Fruit fly (Drosophila melanogaster) whole organism, prepupa: Measurements from ENCODE around the gene CG6753.
A peak's percentile ranks its signal among the peaks of the same experiment; 100 is the strongest.

Experiments used
- Blimp-1 ChIP-seq: fragments of 200-800 bp; sonication (Bioruptor generic); optimal IDR thresholded peaks from 3 replicates; lab custom pipeline; 2017; ENCODE audit warnings: missing biosample characterization, missing genetic modification characterization, mild to moderate bottlenecking, moderate library complexity, missing genetic modification reagents
- CG10631 ChIP-seq: fragments of 200-800 bp; sonication (Bioruptor generic); optimal IDR thresholded peaks from 2 replicates; lab custom pipeline; 2016; ENCODE audit warnings: missing biosample characterization, missing genetic modification characterization
- CG10669 ChIP-seq: fragments of 200-800 bp; sonication (Bioruptor generic); optimal IDR thresholded peaks from 3 replicates; lab custom pipeline; 2018; ENCODE audit warnings: missing biosample characterization, mild to moderate bottlenecking, missing genetic modification characterization, moderate library complexity
- CG11762 ChIP-seq: fragments of 200-800 bp; sonication (Bioruptor generic); optimal IDR thresholded peaks from 3 replicates; lab custom pipeline; 2016; ENCODE audit warnings: missing biosample characterization, missing genetic modification characterization; ENCODE audit not compliant: insufficient read depth
- CG15336 ChIP-seq: fragments of 200-800 bp; sonication (Bioruptor generic); IDR thresholded peaks from 2 replicates; pipeline ENCODE4 v1.3.6; 2022; ENCODE audit warnings: missing biosample characterization, missing genetic modification characterization
- CG34406 ChIP-seq: fragments of 200-800 bp; sonication (Bioruptor generic); optimal IDR thresholded peaks from 3 replicates; lab custom pipeline; 2016; ENCODE audit warnings: missing biosample characterization, missing genetic modification characterization
- CG3919 ChIP-seq: fragments of 200-800 bp; sonication (Bioruptor generic); optimal IDR thresholded peaks from 3 replicates; lab custom pipeline; 2016; ENCODE audit warnings: missing biosample characterization, missing genetic modification characterization
- CG4318 ChIP-seq: fragments of 200-800 bp; sonication (Bioruptor generic); optimal IDR thresholded peaks from 3 replicates; lab custom pipeline; 2017; ENCODE audit warnings: missing biosample characterization, mild to moderate bottlenecking, missing genetic modification characterization
- CG6163 ChIP-seq: fragments of 200-800 bp; sonication (Bioruptor generic); IDR thresholded peaks from 3 replicates; pipeline ENCODE4 v1.3.6; 2022; ENCODE audit warnings: missing biosample characterization, missing genetic modification characterization
- CG6792 ChIP-seq: fragments of 200-800 bp; sonication (Bioruptor generic); optimal IDR thresholded peaks from 3 replicates; lab custom pipeline; 2016; ENCODE audit warnings: missing biosample characterization, missing genetic modification characterization
- CG6854 ChIP-seq: fragments of 200-800 bp; sonication (Bioruptor generic); optimal IDR thresholded peaks from 2 replicates; lab custom pipeline; 2017; ENCODE audit warnings: missing biosample characterization, mild to moderate bottlenecking, missing genetic modification characterization
- CG8319 ChIP-seq: fragments of 200-800 bp; sonication (Bioruptor generic); optimal IDR thresholded peaks from 3 replicates; lab custom pipeline; 2016; ENCODE audit warnings: missing biosample characterization, missing genetic modification characterization
- Eip78C ChIP-seq: fragments of 200-800 bp; sonication (Bioruptor generic); peaks from one replicate; lab custom pipeline; 2016; ENCODE audit warnings: missing biosample characterization, missing genetic modification characterization
- Eip93F ChIP-seq: fragments of 200-800 bp; sonication (Bioruptor generic); optimal IDR thresholded peaks from 2 replicates; lab custom pipeline; 2016; ENCODE audit warnings: missing biosample characterization, mild to moderate bottlenecking, missing genetic modification characterization
- Ets96B ChIP-seq: fragments of 200-800 bp; optimal IDR thresholded peaks from 2 replicates; lab custom pipeline; 2019; ENCODE audit warnings: missing biosample characterization, mild to moderate bottlenecking, missing genetic modification characterization, moderate library complexity
- Gug ChIP-seq: fragments of 200-800 bp; sonication (Bioruptor generic); IDR thresholded peaks from 2 replicates; pipeline ENCODE4 v1.3.6; 2022; ENCODE audit warnings: missing biosample characterization, missing genetic modification characterization
- Hr38 ChIP-seq: sonication (Bioruptor generic); optimal IDR thresholded peaks from 2 replicates; lab custom pipeline; 2016; ENCODE audit warnings: missing biosample characterization, missing genetic modification characterization
- Hr4 ChIP-seq: fragments of 200-800 bp; sonication (Bioruptor generic); optimal IDR thresholded peaks from 3 replicates; lab custom pipeline; 2016; ENCODE audit warnings: missing biosample characterization, missing genetic modification characterization
- OdsH ChIP-seq: fragments of 200-800 bp; sonication (Bioruptor generic); optimal IDR thresholded peaks from 3 replicates; lab custom pipeline; 2016; ENCODE audit warnings: missing biosample characterization, missing genetic modification characterization
- Sox102F ChIP-seq: fragments of 200-800 bp; sonication (Bioruptor generic); optimal IDR thresholded peaks from 2 replicates; lab custom pipeline; 2016; ENCODE audit warnings: missing biosample characterization, mild to moderate bottlenecking, missing genetic modification characterization
- achi ChIP-seq: fragments of 200-800 bp; sonication (Bioruptor generic); optimal IDR thresholded peaks from 3 replicates; lab custom pipeline; 2016; ENCODE audit warnings: missing biosample characterization, missing genetic modification characterization
- cyc ChIP-seq: fragments of 200-800 bp; sonication (Bioruptor generic); optimal IDR thresholded peaks from 3 replicates; lab custom pipeline; 2016; ENCODE audit warnings: missing biosample characterization, missing genetic modification characterization
- dsx ChIP-seq: fragments of 200-800 bp; optimal IDR thresholded peaks from 3 replicates; lab custom pipeline; 2019; ENCODE audit warnings: missing biosample characterization, mild to moderate bottlenecking, missing genetic modification characterization, moderate library complexity; ENCODE audit not compliant: poor library complexity, severe bottlenecking
- eg ChIP-seq: fragments of 200-800 bp; sonication (Bioruptor generic); IDR thresholded peaks from 3 replicates; pipeline ENCODE4 v1.3.6; 2022; ENCODE audit warnings: missing biosample characterization, missing genetic modification characterization
- fd59A ChIP-seq: fragments of 200-800 bp; sonication (Bioruptor generic); optimal IDR thresholded peaks from 2 replicates; lab custom pipeline; 2017; ENCODE audit warnings: missing biosample characterization, mild to moderate bottlenecking, missing genetic modification characterization, missing genetic modification reagents
- fkh ChIP-seq: fragments of 200-800 bp; sonication (Bioruptor generic); optimal IDR thresholded peaks from 3 replicates; lab custom pipeline; 2017; ENCODE audit warnings: missing biosample characterization, mild to moderate bottlenecking, missing genetic modification characterization, moderate library complexity
- salr ChIP-seq, 2 experiments: fragments of 200-800 bp; sonication (Bioruptor generic); optimal IDR thresholded peaks; 3 replicates each; lab custom pipeline; 2016 to 2018; ENCODE audit warnings: missing biosample characterization in 2 of 2, missing genetic modification characterization in 2 of 2, mild to moderate bottlenecking in 1 of 2
- svp ChIP-seq: fragments of 200-800 bp; sonication (Bioruptor generic); peaks from one replicate; lab custom pipeline; 2016; ENCODE audit warnings: missing biosample characterization, missing genetic modification characterization

Gene CG6753

dm6 chr3R:12642051-12642532, at the start of gene CG6753:
TSS of gene CG6753 (minus strand) at chr3R:12642482.
- TF ChIP-seq Blimp-1 (GFP tag; lab: Kevin White, UChicago), result peak; percentile 90
- TF ChIP-seq CG34406, result no peak
- no peak for TF ChIP-seq Ets96B
- TF ChIP-seq, all 60 proteins: peak for 1

- TF ChIP-seq achi (GFP tag; lab: Kevin White, UChicago) (no peak), Eip78C (GFP tag; lab: Kevin White, UChicago) (peak; percentile 38)
These were observed 49.3 kb upstream of the CG6753 start, which contains the start of gene Arp1 for dm6 chr3R:12691422-12692101. TSS of gene Arp1 (plus strand) at chr3R:12691743.

- TF ChIP-seq dsx (GFP tag; lab: Kevin White, UChicago), result peak; percentile 77
- TF ChIP-seq Ets96B, result no peak
- no peak for TF ChIP-seq Gug (GFP tag; lab: Robert Waterston, UW)
- no peak for TF ChIP-seq Eip93F
- peak; percentile 94 for TF ChIP-seq svp (GFP tag; lab: Kevin White, UChicago)
- TF ChIP-seq CG6163, result no peak
- no peak for TF ChIP-seq CG15336 (GFP tag; lab: Robert Waterston, UW)
These were observed 46.6 kb upstream of the CG6753 start, which contains the start of gene kar for dm6 chr3R:12688672-12689417. TSS of gene kar (minus strand) at chr3R:12689367.

- TF ChIP-seq Eip78C (GFP tag; lab: Kevin White, UChicago) (peak; percentile 20), CG6792 (no peak), CG11762 (GFP tag; lab: Kevin White, UChicago) (no peak)
These were observed 45.8 kb upstream of the CG6753 start for dm6 chr3R:12688116-12688515.

- no peak for TF ChIP-seq eg (GFP tag; lab: Robert Waterston, UW)
- TF ChIP-seq fkh (GFP tag; lab: Kevin White, UChicago), result no peak
- TF ChIP-seq Blimp-1 (GFP tag; lab: Kevin White, UChicago), result no peak
- no peak for TF ChIP-seq Hr4
- no peak for TF ChIP-seq CG4318
- TF ChIP-seq salr (GFP tag; optimal IDR thresholded peaks at IDR 0.05; lab: Kevin White, UChicago), result no peak
- no peak for TF ChIP-seq fd59A
- TF ChIP-seq CG3919, result no peak
- TF ChIP-seq CG10631 (GFP tag; lab: Kevin White, UChicago), result no peak
- no peak for TF ChIP-seq cyc (GFP tag; lab: Kevin White, UChicago)
- TF ChIP-seq Sox102F (GFP tag; lab: Kevin White, UChicago), result no peak
These were observed 43.0 kb upstream of the CG6753 start for dm6 chr3R:12685290-12685689.

dm6 chr3R:12681275-12681674, 39.0 kb upstream of the CG6753 start, which contains the start of gene Cyp313a4:
TSS of gene Cyp313a4 (minus strand) at chr3R:12681375.
- TF ChIP-seq OdsH (GFP tag; lab: Kevin White, UChicago) (no peak), CG10669 (GFP tag; lab: Kevin White, UChicago) (no peak), CG6854 (GFP tag; lab: Kevin White, UChicago) (no peak), svp (GFP tag; lab: Kevin White, UChicago) (peak; percentile 79), Hr38 (GFP tag; lab: Kevin White, UChicago) (no peak), CG8319 (GFP tag; lab: Kevin White, UChicago) (no peak)
